Worm (Caenorhabditis elegans) whole organism, young adult: ENCODE data around the gene smg-3.

ENCODE experiments used
- F10E7.11 ChIP-seq: sonication (generic microtip); optimal IDR thresholded peaks from 2 replicates; lab custom pipeline; 2017; ENCODE audit warnings: mild to moderate bottlenecking, missing genetic modification characterization, moderate library complexity, missing compliant biosample characterization
- pha-4 ChIP-seq: fragments of 150-350 bp; sonication (generic microtip); optimal IDR thresholded peaks from 2 replicates; lab custom pipeline; 2014; ENCODE audit warnings: missing biosample characterization, missing genetic modification reagents, missing genetic modification characterization
- somi-1 ChIP-seq: fragments of 200-800 bp; sonication (Bioruptor generic); optimal IDR thresholded peaks from 2 replicates; lab custom pipeline; 2018; ENCODE audit warnings: mild to moderate bottlenecking, missing genetic modification characterization, missing compliant biosample characterization

DNA sequence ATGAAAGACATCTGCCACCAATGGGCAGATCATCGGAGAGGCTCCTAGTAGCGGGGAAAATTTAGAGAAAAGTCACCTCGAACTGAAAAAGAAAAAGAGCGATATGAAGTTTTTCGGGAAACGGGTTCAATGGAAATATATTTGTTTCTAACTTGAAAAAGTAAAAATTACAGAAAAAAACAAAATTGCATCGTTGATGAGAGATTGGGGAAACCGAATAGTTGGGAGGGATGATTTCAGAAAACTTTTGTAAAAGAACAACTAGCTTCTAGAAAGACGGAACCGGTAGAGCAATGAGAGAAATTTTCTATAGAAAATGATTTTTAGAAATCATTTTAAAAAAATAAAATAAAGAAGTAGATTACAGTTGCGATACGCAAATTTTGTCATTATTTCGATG lies 5.5 kb upstream of the smg-3 start:
- no peak for TF ChIP-seq somi-1 (GFP tag; lab: Kevin White, UChicago)
- no peak for TF ChIP-seq F10E7.11 (tag; lab: Kevin White, UChicago)
- TF ChIP-seq pha-4 = no peak
